Worm (Caenorhabditis elegans) whole organism, L1 larva: Measurements from ENCODE around the gene dsc-1.

Experiments used
- aly-2 ChIP-seq: fragments of 150-350 bp; optimal IDR thresholded peaks from 2 replicates; lab custom pipeline; 2014; ENCODE audit warnings: missing biosample characterization, missing genetic modification characterization
- unc-98 ChIP-seq: fragments of 200-800 bp; sonication (Bioruptor generic); IDR thresholded peaks from 2 replicates; pipeline ENCODE4 v1.3.6; 2022; ENCODE audit warnings: missing genetic modification characterization, missing compliant biosample characterization

ce11 chrX:15083795-15084194 lies 49.2 kb upstream of the dsc-1 start, which contains the start of gene H40L08.1:
- TF ChIP-seq unc-98 (GFP tag; lab: Robert Waterston, UW) (no peak), aly-2 (tag; lab: Kevin White, UChicago) (no peak)
